Fruit fly (Drosophila melanogaster): ENCODE data around the gene fax.

fax gene

dm6 chr3L:16385252-16385879 is 26.3 kb downstream of the fax start (continued):
- TF ChIP-seq CG8944 (GFP tag; optimal IDR thresholded peaks at IDR 0.05) (no peak), Chrac-16 (GFP tag; optimal IDR thresholded peaks at IDR 0.05) (no peak), CG13775 (GFP tag; optimal IDR thresholded peaks at IDR 0.05) (no peak), sima (GFP tag; optimal IDR thresholded peaks at IDR 0.05) (no peak), CG17328 (GFP tag; IDR thresholded peaks at IDR 0.05) (no peak), lola (GFP tag; optimal IDR thresholded peaks at IDR 0.05) (no peak), Oli (tag; optimal IDR thresholded peaks at IDR 0.05) (no peak), CG6683 (GFP tag; optimal IDR thresholded peaks at IDR 0.05) (no peak), scrt (GFP tag; optimal IDR thresholded peaks at IDR 0.05) (no peak), CrebB (tag; optimal IDR thresholded peaks at IDR 0.05) (peak; percentile 16), pb (GFP tag; optimal IDR thresholded peaks at IDR 0.05) (no peak), CG11695 (GFP tag; IDR thresholded peaks at IDR 0.05) (no peak), Bdp1 (GFP tag; optimal IDR thresholded peaks at IDR 0.05) (no peak), CG18764 (GFP tag; optimal IDR thresholded peaks at IDR 0.05) (no peak), nerfin-1 (tag; optimal IDR thresholded peaks at IDR 0.05) (peak; percentile 17), stwl (tag; optimal IDR thresholded peaks at IDR 0.05) (no peak), CG9727 (GFP tag; optimal IDR thresholded peaks at IDR 0.05) (no peak), kay (GFP tag; optimal IDR thresholded peaks at IDR 0.05) (no peak), hth (optimal IDR thresholded peaks at IDR 0.05) (no peak), Scr (GFP tag; IDR thresholded peaks at IDR 0.05; ENCODE audit: partially characterized antibody) (0 out of 2 replicates have a peak, but pooled peaks have one; percentile 21), CG4360 (GFP tag; IDR thresholded peaks at IDR 0.05) (0 out of 2 replicates have a peak, but pooled peaks have one; percentile 19), Xrp1 (GFP tag; IDR thresholded peaks at IDR 0.05) (no peak), tll (GFP tag; optimal IDR thresholded peaks at IDR 0.05) (no peak), unpg (GFP tag; optimal IDR thresholded peaks at IDR 0.05) (no peak), CG6272 (GFP tag; IDR thresholded peaks at IDR 0.05) (no peak), CG2875 (GFP tag; optimal IDR thresholded peaks at IDR 0.05) (no peak), Rfx (GFP tag; IDR thresholded peaks at IDR 0.05) (no peak), ewg (GFP tag; optimal IDR thresholded peaks at IDR 0.05) (no peak), CG7271 (tag; optimal IDR thresholded peaks at IDR 0.05) (no peak), CG7987 (GFP tag; optimal IDR thresholded peaks at IDR 0.05) (peak; percentile 67), prd (optimal IDR thresholded peaks at IDR 0.05) (no peak), prd (GFP tag; IDR thresholded peaks at IDR 0.05) (no peak), CG18262 (tag; optimal IDR thresholded peaks at IDR 0.05) (no peak), Sin3A (optimal IDR thresholded peaks at IDR 0.05) (peak; percentile 3), her (GFP tag; optimal IDR thresholded peaks at IDR 0.05) (no peak), Hr39 (optimal IDR thresholded peaks at IDR 0.05) (no peak), CG2202 (tag; optimal IDR thresholded peaks at IDR 0.05) (no peak), C15 (GFP tag; IDR thresholded peaks at IDR 0.05) (no peak)

dm6 chr3L:16384145-16384705 is 27.4 kb downstream of the fax start:
- no peak for TF ChIP-seq Awh (GFP tag; IDR thresholded peaks at IDR 0.05)
- no peak for TF ChIP-seq CG7556 (GFP tag; optimal IDR thresholded peaks at IDR 0.05)
- no peak for TF ChIP-seq mam (GFP tag; optimal IDR thresholded peaks at IDR 0.05)
- peak; percentile 61 for TF ChIP-seq exex (tag; optimal IDR thresholded peaks at IDR 0.05)
- TF ChIP-seq kah (GFP tag; optimal IDR thresholded peaks at IDR 0.05) = peak; percentile 40
- TF ChIP-seq CG2678 (tag; optimal IDR thresholded peaks at IDR 0.05) = peak; percentile 3
- TF ChIP-seq Dref (GFP tag; IDR thresholded peaks at IDR 0.05) = peak; percentile 9; the same call in 1 of the 2 replicates
- TF ChIP-seq mirr (GFP tag; optimal IDR thresholded peaks at IDR 0.05) = peak; percentile 27
- TF ChIP-seq sens (GFP tag) = peak; percentile 44
- TF ChIP-seq ro (GFP tag; IDR thresholded peaks at IDR 0.05) = 0 out of 2 replicates have a peak, but pooled peaks have one; percentile 11
- peak; percentile 66 for TF ChIP-seq sug (tag; optimal IDR thresholded peaks at IDR 0.05)
- TF ChIP-seq CG14014 (GFP tag; IDR thresholded peaks at IDR 0.05) = 0 out of 2 replicates have a peak, but pooled peaks have one; percentile 6
- TF ChIP-seq CG7745 (tag; optimal IDR thresholded peaks at IDR 0.05) = no peak
- TF ChIP-seq Drgx (GFP tag; IDR thresholded peaks at IDR 0.05) = peak; percentile 44; the same call in 1 of the 2 replicates
- no peak for TF ChIP-seq jumu (GFP tag; optimal IDR thresholded peaks at IDR 0.05)

All from whole organism, embryonic.